Fruit fly (Drosophila melanogaster): ENCODE results near the gene eIF4EHP.

eIF4EHP gene

DNA sequence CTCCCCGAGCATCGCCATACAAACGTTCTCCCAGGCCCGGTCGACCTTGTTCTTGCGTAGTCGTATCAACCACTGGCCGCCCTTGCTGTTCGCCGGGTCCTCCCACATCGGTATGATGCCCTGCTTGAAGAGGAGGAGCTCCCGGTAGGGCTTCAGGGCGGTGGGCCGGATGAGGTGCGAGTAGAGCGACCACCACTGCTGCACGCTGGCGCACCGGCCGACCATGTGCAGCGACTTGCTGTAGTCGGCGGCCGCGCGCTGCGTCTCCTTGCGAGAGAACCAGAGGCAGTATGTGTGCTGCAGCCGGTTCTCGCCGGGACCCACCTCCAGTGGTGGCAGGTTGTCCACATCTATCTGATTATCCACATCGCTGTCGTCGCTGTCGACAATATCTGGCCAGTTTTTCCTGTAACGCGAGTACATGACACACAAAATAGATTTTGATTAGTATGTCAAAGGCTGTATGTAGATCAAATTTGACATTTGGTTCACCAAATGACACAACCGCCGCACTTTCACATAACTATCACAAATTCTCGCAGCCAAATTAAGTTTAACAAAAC lies 1.8 kb downstream of the eIF4EHP start, which contains the start of gene CG10694:
CG10694 (plus strand) TSS at position 513 of the 563 bp plus-strand sequence.
- no peak for TF ChIP-seq tin (GFP tag; optimal IDR thresholded peaks at IDR 0.05)
- peak; percentile 87 for TF ChIP-seq Ets65A (GFP tag)
- TF ChIP-seq Med (GFP tag), result peak; percentile 63

DNA sequence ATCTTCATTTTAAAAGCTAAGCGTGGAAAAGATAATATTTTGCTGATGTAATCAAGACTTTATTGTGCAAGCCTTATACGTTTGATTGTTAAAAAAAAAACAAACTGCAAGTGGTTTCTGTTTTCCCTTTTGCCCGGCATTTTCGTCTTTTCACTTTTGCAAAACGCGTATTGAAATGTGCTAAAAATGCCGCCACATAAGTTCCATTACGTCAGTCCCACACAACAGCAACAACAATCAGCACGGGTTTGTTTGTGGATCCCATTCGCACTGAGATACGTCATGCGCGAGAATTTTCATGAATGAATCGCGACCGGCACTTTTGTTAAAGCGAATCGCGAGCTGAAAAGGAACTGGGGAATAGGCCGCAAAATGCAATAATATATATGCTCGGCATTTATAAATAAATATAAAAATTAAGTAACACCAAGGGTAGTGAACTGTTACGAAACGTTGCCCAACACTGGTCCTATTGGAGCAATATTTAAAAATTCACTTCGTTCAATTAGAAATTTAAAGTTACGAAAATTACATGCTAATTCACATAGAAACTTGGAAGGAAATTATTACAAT lies 2.6 kb downstream of the eIF4EHP start:
- TF ChIP-seq fd3F (GFP tag; optimal IDR thresholded peaks at IDR 0.05) (no peak), Taf1 (GFP tag; IDR thresholded peaks at IDR 0.05) (no peak), chinmo (GFP tag; IDR thresholded peaks at IDR 0.05; ENCODE audit: partially characterized antibody) (no peak), abd-A (tag; optimal IDR thresholded peaks at IDR 0.05) (no peak), BEAF-32 (GFP tag; optimal IDR thresholded peaks at IDR 0.05) (no peak), bbx (GFP tag; IDR thresholded peaks at IDR 0.05; ENCODE audit: partially characterized antibody) (no peak), HLH3B (GFP tag; IDR thresholded peaks at IDR 0.05) (no peak), Bdp1 (GFP tag; optimal IDR thresholded peaks at IDR 0.05) (peak; percentile 25), CG1602 (GFP tag; optimal IDR thresholded peaks at IDR 0.05) (peak; percentile 18), Mrtf (GFP tag; IDR thresholded peaks at IDR 0.05) (no peak), pfk (GFP tag; optimal IDR thresholded peaks at IDR 0.05) (no peak), CG9727 (GFP tag; optimal IDR thresholded peaks at IDR 0.05) (peak; percentile 32), CG17186 (GFP tag; optimal IDR thresholded peaks at IDR 0.05) (no peak), unpg (GFP tag; optimal IDR thresholded peaks at IDR 0.05) (peak; percentile 57), H15 (GFP tag; IDR thresholded peaks at IDR 0.05) (no peak), CG6689 (GFP tag; IDR thresholded peaks at IDR 0.05) (no peak), sisA (GFP tag; IDR thresholded peaks at IDR 0.05) (no peak), cas (GFP tag; IDR thresholded peaks at IDR 0.05) (no peak), CG4617 (GFP tag; optimal IDR thresholded peaks at IDR 0.05; ENCODE audit: borderline replicate concordance) (peak; percentile 11), Tbp (GFP tag; optimal IDR thresholded peaks at IDR 0.05) (no peak), luna (GFP tag; optimal IDR thresholded peaks at IDR 0.05) (no peak), fu2 (GFP tag; optimal IDR thresholded peaks at IDR 0.05) (no peak), yki (optimal IDR thresholded peaks at IDR 0.05) (no peak), crc (GFP tag; optimal IDR thresholded peaks at IDR 0.05) (no peak), jumu (GFP tag; optimal IDR thresholded peaks at IDR 0.05) (no peak), CG11085 (GFP tag; IDR thresholded peaks at IDR 0.05) (no peak), NFAT (GFP tag; IDR thresholded peaks at IDR 0.05) (no peak), fru (optimal IDR thresholded peaks at IDR 0.05) (no peak), CG7839 (tag; optimal IDR thresholded peaks at IDR 0.05) (peak; percentile 35), Nf-YA (GFP tag; IDR thresholded peaks at IDR 0.05) (no peak), CG8944 (GFP tag; optimal IDR thresholded peaks at IDR 0.05) (no peak), Asciz (GFP tag; optimal IDR thresholded peaks at IDR 0.05) (peak; percentile 22), bowl (GFP tag; IDR thresholded peaks at IDR 0.05) (no peak), CG4730 (GFP tag; IDR thresholded peaks at IDR 0.05) (no peak), CG10959 (GFP tag; IDR thresholded peaks at IDR 0.05) (no peak), emc (GFP tag; optimal IDR thresholded peaks at IDR 0.05) (no peak), CG5953 (GFP tag; IDR thresholded peaks at IDR 0.05) (no peak), zfh2 (GFP tag; optimal IDR thresholded peaks at IDR 0.05) (peak; percentile 24), CG2202 (tag; optimal IDR thresholded peaks at IDR 0.05) (no peak), CG1647 (GFP tag; optimal IDR thresholded peaks at IDR 0.05) (no peak), CTCF (GFP tag; optimal IDR thresholded peaks at IDR 0.05) (no peak), CG12769 (tag; optimal IDR thresholded peaks at IDR 0.05) (peak; percentile 45), Side (GFP tag; optimal IDR thresholded peaks at IDR 0.05) (peak; percentile 26), tx (GFP tag; optimal IDR thresholded peaks at IDR 0.05) (peak; percentile 11), CG3407 (GFP tag; optimal IDR thresholded peaks at IDR 0.05) (no peak), ase (GFP tag; IDR thresholded peaks at IDR 0.05) (no peak), unc-4 (GFP tag; IDR thresholded peaks at IDR 0.05; ENCODE audit: partially characterized antibody) (no peak), nau (GFP tag; optimal IDR thresholded peaks at IDR 0.05) (no peak)
